Worm (Caenorhabditis elegans): Measurements from ENCODE around the gene cex-2.

DNA sequence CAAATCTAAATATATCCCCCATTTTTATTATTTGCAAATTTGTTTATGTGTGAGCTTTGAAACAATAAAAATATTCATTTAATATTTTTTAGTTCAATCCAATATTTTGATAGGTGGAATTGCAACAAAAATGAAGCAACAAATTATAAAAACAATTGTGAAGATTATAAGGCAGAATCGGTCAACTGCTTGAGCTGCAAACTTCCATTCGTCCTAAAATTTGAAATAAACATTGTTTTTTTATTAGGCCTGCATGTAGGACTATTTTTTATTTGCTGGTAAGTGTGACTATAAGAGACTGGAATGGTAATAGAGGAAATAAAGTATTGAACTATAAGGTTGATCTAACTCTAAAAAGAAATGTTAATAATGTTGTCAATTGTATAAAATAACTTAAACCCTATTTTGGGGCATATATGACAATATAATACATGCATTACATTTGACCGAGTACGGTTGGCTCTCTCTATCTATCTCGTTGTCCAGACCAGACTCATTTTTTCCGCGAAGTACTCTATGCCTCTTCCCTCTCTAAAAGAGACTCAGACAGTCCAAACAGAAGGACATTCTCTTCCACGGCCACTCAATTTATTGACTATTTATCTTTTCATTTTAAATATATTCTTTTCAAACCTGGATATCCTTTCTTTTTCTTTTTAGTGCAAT, 10.5 kb upstream of the cex-2 start, which contains the start of gene T09A5.4:
- TF ChIP-seq ceh-43 (GFP tag; optimal IDR thresholded peaks at IDR 0.05) (no peak), hlh-1 (tag; optimal IDR thresholded peaks at IDR 0.05) (no peak), lin-13 (tag; optimal IDR thresholded peaks at IDR 0.05) (no peak), ztf-11 (tag; optimal IDR thresholded peaks at IDR 0.05) (no peak), snpc-4 (tag; optimal IDR thresholded peaks at IDR 0.05) (no peak), unc-62 (GFP tag; optimal IDR thresholded peaks at IDR 0.05) (no peak)
